Fruit fly (Drosophila melanogaster): ENCODE data around the gene CG32371.

The CG32371 gene

dm6 chr3L:7768252-7768651 is at the start of gene CG32371:
TSS of gene CG32371 (minus strand) at chr3L:7768352.
- no peak for TF ChIP-seq Myc (optimal IDR thresholded peaks at IDR 0.05)
- no peak for TF ChIP-seq psq (optimal IDR thresholded peaks at IDR 0.05)
- TF ChIP-seq ttk (optimal IDR thresholded peaks at IDR 0.05): no peak
- no peak for TF ChIP-seq Sin3A (optimal IDR thresholded peaks at IDR 0.05)
- TF ChIP-seq insv (optimal IDR thresholded peaks at IDR 0.05): no peak
- TF ChIP-seq h (optimal IDR thresholded peaks at IDR 0.05): no peak

dm6 chr3L:7817194-7817593 is 49.0 kb upstream of the CG32371 start:
- TF ChIP-seq ttk (optimal IDR thresholded peaks at IDR 0.05): no peak
- TF ChIP-seq h (optimal IDR thresholded peaks at IDR 0.05): no peak
- no peak for TF ChIP-seq Myc (optimal IDR thresholded peaks at IDR 0.05)
- no peak for TF ChIP-seq insv (optimal IDR thresholded peaks at IDR 0.05)
- no peak for TF ChIP-seq Sin3A (optimal IDR thresholded peaks at IDR 0.05)
- no peak for TF ChIP-seq psq (optimal IDR thresholded peaks at IDR 0.05)

dm6 chr3L:7815956-7816355 is 47.8 kb upstream of the CG32371 start:
- no peak for TF ChIP-seq ttk (optimal IDR thresholded peaks at IDR 0.05)
- TF ChIP-seq Myc (optimal IDR thresholded peaks at IDR 0.05): no peak
- no peak for TF ChIP-seq h (optimal IDR thresholded peaks at IDR 0.05)
- no peak for TF ChIP-seq Sin3A (optimal IDR thresholded peaks at IDR 0.05)
- no peak for TF ChIP-seq psq (optimal IDR thresholded peaks at IDR 0.05)
- TF ChIP-seq insv (optimal IDR thresholded peaks at IDR 0.05): no peak

dm6 chr3L:7813422-7813821 is 45.3 kb upstream of the CG32371 start:
- TF ChIP-seq Myc (optimal IDR thresholded peaks at IDR 0.05) (no peak), Sin3A (optimal IDR thresholded peaks at IDR 0.05) (no peak), h (optimal IDR thresholded peaks at IDR 0.05) (no peak), insv (optimal IDR thresholded peaks at IDR 0.05) (no peak), ttk (optimal IDR thresholded peaks at IDR 0.05) (no peak), psq (optimal IDR thresholded peaks at IDR 0.05) (no peak)

- TF ChIP-seq ttk (optimal IDR thresholded peaks at IDR 0.05) (no peak), Myc (optimal IDR thresholded peaks at IDR 0.05) (no peak), psq (optimal IDR thresholded peaks at IDR 0.05) (no peak), insv (optimal IDR thresholded peaks at IDR 0.05) (no peak), Sin3A (optimal IDR thresholded peaks at IDR 0.05) (no peak), h (optimal IDR thresholded peaks at IDR 0.05) (no peak)
These were observed 43.4 kb upstream of the CG32371 start for dm6 chr3L:7811594-7811993.

dm6 chr3L:7810924-7811323 is 42.8 kb upstream of the CG32371 start:
- no peak for TF ChIP-seq Sin3A (optimal IDR thresholded peaks at IDR 0.05)
- TF ChIP-seq ttk (optimal IDR thresholded peaks at IDR 0.05): no peak

dm6 chr3L:7810426-7810825 is 42.3 kb upstream of the CG32371 start:
- TF ChIP-seq psq (optimal IDR thresholded peaks at IDR 0.05) (no peak), ttk (optimal IDR thresholded peaks at IDR 0.05) (no peak), Myc (optimal IDR thresholded peaks at IDR 0.05) (no peak), insv (optimal IDR thresholded peaks at IDR 0.05) (no peak), Sin3A (optimal IDR thresholded peaks at IDR 0.05) (no peak), h (optimal IDR thresholded peaks at IDR 0.05) (no peak)

- TF ChIP-seq h (optimal IDR thresholded peaks at IDR 0.05): no peak
- TF ChIP-seq insv (optimal IDR thresholded peaks at IDR 0.05): no peak
- no peak for TF ChIP-seq Myc (optimal IDR thresholded peaks at IDR 0.05)
- TF ChIP-seq psq (optimal IDR thresholded peaks at IDR 0.05): no peak
- TF ChIP-seq Sin3A (optimal IDR thresholded peaks at IDR 0.05): no peak
- TF ChIP-seq ttk (optimal IDR thresholded peaks at IDR 0.05): no peak
These were observed 41.3 kb upstream of the CG32371 start, which contains the start of gene CG32369 for dm6 chr3L:7809289-7810099. TSS of gene CG32369 (minus strand) at chr3L:7809825.

dm6 chr3L:7808491-7809162 is 40.5 kb upstream of the CG32371 start:
- TF ChIP-seq Myc (optimal IDR thresholded peaks at IDR 0.05) (no peak), Sin3A (optimal IDR thresholded peaks at IDR 0.05) (no peak), h (optimal IDR thresholded peaks at IDR 0.05) (no peak), insv (optimal IDR thresholded peaks at IDR 0.05) (no peak), psq (optimal IDR thresholded peaks at IDR 0.05) (no peak)

- TF ChIP-seq Myc (optimal IDR thresholded peaks at IDR 0.05): no peak
- TF ChIP-seq Sin3A (optimal IDR thresholded peaks at IDR 0.05): no peak
- no peak for TF ChIP-seq insv (optimal IDR thresholded peaks at IDR 0.05)
- no peak for TF ChIP-seq h (optimal IDR thresholded peaks at IDR 0.05)
- TF ChIP-seq psq (optimal IDR thresholded peaks at IDR 0.05): no peak
- no peak for TF ChIP-seq ttk (optimal IDR thresholded peaks at IDR 0.05)
These were observed 39.6 kb upstream of the CG32371 start for dm6 chr3L:7807552-7808402.

dm6 chr3L:7806503-7807216 is 38.5 kb upstream of the CG32371 start:
- TF ChIP-seq h (optimal IDR thresholded peaks at IDR 0.05) (no peak), ttk (optimal IDR thresholded peaks at IDR 0.05) (no peak), insv (optimal IDR thresholded peaks at IDR 0.05) (no peak), Myc (optimal IDR thresholded peaks at IDR 0.05) (no peak), psq (optimal IDR thresholded peaks at IDR 0.05) (no peak), Sin3A (optimal IDR thresholded peaks at IDR 0.05) (no peak)
